Fruit fly (Drosophila melanogaster) whole organism, adult: Measurements from ENCODE around the gene BBS8.
A peak's percentile ranks its signal among the peaks of the same experiment; 100 is the strongest.

ENCODE experiments used
- CG11617 ChIP-seq: fragments of 200-800 bp; sonication (Bioruptor generic); optimal IDR thresholded peaks from 2 replicates; lab custom pipeline; 2017; ENCODE audit warnings: mild to moderate bottlenecking, missing biosample characterization, missing genetic modification reagents, missing genetic modification characterization
- CG12768 ChIP-seq: fragments of 200-800 bp; sonication (Bioruptor generic); optimal IDR thresholded peaks from 2 replicates; lab custom pipeline; 2017; ENCODE audit warnings: missing biosample characterization, missing genetic modification characterization, mild to moderate bottlenecking, moderate library complexity, missing genetic modification reagents
- CG14711 ChIP-seq: fragments of 200-800 bp; sonication (Bioruptor generic); optimal IDR thresholded peaks from 2 replicates; lab custom pipeline; 2018; ENCODE audit warnings: missing biosample characterization, mild to moderate bottlenecking, missing genetic modification characterization, moderate library complexity
- CG1620 ChIP-seq: fragments of 200-800 bp; sonication (Bioruptor generic); optimal IDR thresholded peaks from 2 replicates; lab custom pipeline; 2016; ENCODE audit warnings: missing biosample characterization, missing genetic modification characterization
- CG33017 ChIP-seq: fragments of 200-800 bp; sonication (Bioruptor generic); optimal IDR thresholded peaks from 2 replicates; lab custom pipeline; 2018; ENCODE audit warnings: missing biosample characterization, mild to moderate bottlenecking, missing genetic modification characterization, moderate library complexity
- CG5204 ChIP-seq: fragments of 200-800 bp; sonication (Bioruptor generic); optimal IDR thresholded peaks from 2 replicates; lab custom pipeline; 2016; ENCODE audit warnings: missing biosample characterization, missing genetic modification characterization
- CG7045 ChIP-seq: fragments of 200-800 bp; sonication (Bioruptor generic); optimal IDR thresholded peaks from 2 replicates; lab custom pipeline; 2017; ENCODE audit warnings: missing biosample characterization, mild to moderate bottlenecking, missing genetic modification characterization
- CG7101 ChIP-seq: fragments of 200-800 bp; sonication (Bioruptor generic); optimal IDR thresholded peaks from 2 replicates; lab custom pipeline; 2018; ENCODE audit warnings: missing biosample characterization, mild to moderate bottlenecking, missing genetic modification characterization, moderate library complexity
- Clk ChIP-seq: fragments of 200-800 bp; sonication (Bioruptor generic); optimal IDR thresholded peaks from 2 replicates; lab custom pipeline; 2017; ENCODE audit warnings: missing biosample characterization, missing genetic modification characterization
- Crg-1 ChIP-seq: fragments of 200-800 bp; sonication (Bioruptor generic); optimal IDR thresholded peaks from 2 replicates; lab custom pipeline; 2016; ENCODE audit warnings: missing biosample characterization, missing genetic modification characterization
- Hr96 ChIP-seq: fragments of 200-800 bp; sonication (Bioruptor generic); optimal IDR thresholded peaks from 2 replicates; lab custom pipeline; 2016; ENCODE audit warnings: missing biosample characterization, missing genetic modification characterization
- Mnt ChIP-seq: fragments of 200-800 bp; sonication (Bioruptor generic); optimal IDR thresholded peaks from 2 replicates; lab custom pipeline; 2016; ENCODE audit warnings: missing biosample characterization, mild to moderate bottlenecking, missing genetic modification characterization
- bab1 ChIP-seq: fragments of 200-800 bp; sonication (Bioruptor generic); optimal IDR thresholded peaks from 3 replicates; lab custom pipeline; 2019; ENCODE audit warnings: missing biosample characterization, mild to moderate bottlenecking, missing genetic modification characterization, moderate library complexity
- cic ChIP-seq: fragments of 200-800 bp; sonication (Bioruptor generic); optimal IDR thresholded peaks from 2 replicates; lab custom pipeline; 2017; ENCODE audit warnings: missing biosample characterization, mild to moderate bottlenecking, missing genetic modification characterization, moderate library complexity
- cnc ChIP-seq, 2 experiments: fragments of >200 bp; optimal IDR thresholded peaks; 2 replicates each; lab custom pipeline; 2017
- kay ChIP-seq: fragments of 200-800 bp; sonication (Bioruptor generic); peaks from one replicate; lab custom pipeline; 2016; ENCODE audit warnings: missing biosample characterization, missing genetic modification characterization, borderline replicate concordance
- ovo ChIP-seq: fragments of 200-800 bp; sonication (Bioruptor generic); optimal IDR thresholded peaks from 2 replicates; lab custom pipeline; 2016; ENCODE audit warnings: missing biosample characterization, missing genetic modification characterization
- pad ChIP-seq: fragments of 200-800 bp; sonication (Bioruptor generic); optimal IDR thresholded peaks from 3 replicates; lab custom pipeline; 2017; ENCODE audit warnings: missing biosample characterization, missing genetic modification characterization, mild to moderate bottlenecking, moderate library complexity, missing genetic modification reagents
- tj ChIP-seq: fragments of 200-800 bp; sonication (Bioruptor generic); optimal IDR thresholded peaks from 3 replicates; lab custom pipeline; 2017; ENCODE audit warnings: missing biosample characterization, mild to moderate bottlenecking, missing genetic modification characterization, moderate library complexity
- toe ChIP-seq: fragments of 200-800 bp; sonication (Bioruptor generic); optimal IDR thresholded peaks from 2 replicates; lab custom pipeline; 2016; ENCODE audit warnings: missing biosample characterization, missing genetic modification characterization

BBS8 gene

dm6 chr2L:413894-414293 lies 8.8 kb upstream of the BBS8 start:
- TF ChIP-seq Mnt (GFP tag; lab: Kevin White, UChicago) (no peak), CG33017 (tag; lab: Kevin White, UChicago) (no peak), CG12768 (GFP tag; lab: Kevin White, UChicago) (no peak), Hr96 (GFP tag; lab: Kevin White, UChicago) (no peak), tj (GFP tag; lab: Kevin White, UChicago) (no peak), CG14711 (tag; lab: Kevin White, UChicago) (no peak), CG5204 (GFP tag; lab: Kevin White, UChicago) (no peak), cnc (optimal IDR thresholded peaks at IDR 0.05; lab: Kevin White, UChicago) (no peak), CG11617 (GFP tag; lab: Kevin White, UChicago) (no peak), Crg-1 (GFP tag; lab: Kevin White, UChicago) (no peak), CG7101 (tag; lab: Kevin White, UChicago) (no peak), CG1620 (GFP tag; lab: Kevin White, UChicago) (no peak), cic (no peak), bab1 (GFP tag; lab: Kevin White, UChicago) (no peak), pad (GFP tag; lab: Kevin White, UChicago) (no peak), CG7045 (GFP tag; lab: Kevin White, UChicago) (no peak)

- TF ChIP-seq cic = peak; percentile 64
- TF ChIP-seq Mnt (GFP tag; lab: Kevin White, UChicago) = peak; percentile 81
- TF ChIP-seq toe (GFP tag; lab: Kevin White, UChicago) = peak; percentile 94
- peak; percentile 62 for TF ChIP-seq pad (GFP tag; lab: Kevin White, UChicago)
- peak; percentile 93 for TF ChIP-seq Hr96 (GFP tag; lab: Kevin White, UChicago)
- peak; percentile 94 for TF ChIP-seq CG1620 (GFP tag; lab: Kevin White, UChicago)
- TF ChIP-seq CG7045 (GFP tag; lab: Kevin White, UChicago) = peak; percentile 74
- peak; percentile 61 for TF ChIP-seq CG14711 (tag; lab: Kevin White, UChicago)
- peak; percentile 85 for TF ChIP-seq Crg-1 (GFP tag; lab: Kevin White, UChicago)
- TF ChIP-seq CG5204 (GFP tag; lab: Kevin White, UChicago) = peak; percentile 90
- no peak for TF ChIP-seq cnc (optimal IDR thresholded peaks at IDR 0.05; lab: Kevin White, UChicago)
- TF ChIP-seq CG7101 (tag; lab: Kevin White, UChicago) = peak; percentile 83
- no peak for TF ChIP-seq kay (GFP tag; lab: Kevin White, UChicago)
- peak; percentile 87 for TF ChIP-seq CG11617 (GFP tag; lab: Kevin White, UChicago)
- TF ChIP-seq tj (GFP tag; lab: Kevin White, UChicago) = peak; percentile 57
- peak; percentile 59 for TF ChIP-seq Clk (GFP tag; lab: Kevin White, UChicago)
- TF ChIP-seq CG12768 (GFP tag; lab: Kevin White, UChicago) = peak; percentile 61
- TF ChIP-seq ovo (GFP tag; lab: Kevin White, UChicago) = peak; percentile 67
- peak; percentile 71 for TF ChIP-seq CG33017 (tag; lab: Kevin White, UChicago)
- TF ChIP-seq bab1 (GFP tag; lab: Kevin White, UChicago) = peak; percentile 71
Observed at dm6 chr2L:414593-415399, 7.9 kb upstream of the BBS8 start, which contains the start of the genes AP-2alpha and ebi. TSS of gene AP-2alpha (minus strand) at chr2L:414777. TSS of gene ebi (plus strand) at chr2L:415067.

- TF ChIP-seq CG11617 (GFP tag; lab: Kevin White, UChicago) = peak; percentile 92
- TF ChIP-seq Hr96 (GFP tag; lab: Kevin White, UChicago) = peak; percentile 87
- TF ChIP-seq CG1620 (GFP tag; lab: Kevin White, UChicago) = peak; percentile 71
- TF ChIP-seq CG5204 (GFP tag; lab: Kevin White, UChicago) = no peak
- TF ChIP-seq bab1 (GFP tag; lab: Kevin White, UChicago) = peak; percentile 87
- peak; percentile 66 for TF ChIP-seq tj (GFP tag; lab: Kevin White, UChicago)
- TF ChIP-seq Crg-1 (GFP tag; lab: Kevin White, UChicago) = peak; percentile 76
- TF ChIP-seq ovo (GFP tag; lab: Kevin White, UChicago) = peak; percentile 68
- peak; percentile 67 for TF ChIP-seq CG14711 (tag; lab: Kevin White, UChicago)
- TF ChIP-seq CG7045 (GFP tag; lab: Kevin White, UChicago) = peak; percentile 83
- no peak for TF ChIP-seq cnc (optimal IDR thresholded peaks at IDR 0.05; lab: Kevin White, UChicago)
- TF ChIP-seq CG12768 (GFP tag; lab: Kevin White, UChicago) = peak; percentile 78
- peak; percentile 58 for TF ChIP-seq toe (GFP tag; lab: Kevin White, UChicago)
- peak; percentile 26 for TF ChIP-seq Clk (GFP tag; lab: Kevin White, UChicago)
- peak; percentile 67 for TF ChIP-seq pad (GFP tag; lab: Kevin White, UChicago)
- TF ChIP-seq CG7101 (tag; lab: Kevin White, UChicago) = peak; percentile 86
- TF ChIP-seq cic = peak; percentile 68
- peak; percentile 76 for TF ChIP-seq CG33017 (tag; lab: Kevin White, UChicago)
- peak; percentile 83 for TF ChIP-seq Mnt (GFP tag; lab: Kevin White, UChicago)
- peak; percentile 100 for TF ChIP-seq kay (GFP tag; lab: Kevin White, UChicago)
Observed at dm6 chr2L:419620-420184, 3.0 kb upstream of the BBS8 start, which contains the start of the genes CG13690 and RpLP1. TSS of gene CG13690 (minus strand) at chr2L:419652. TSS of gene RpLP1 (plus strand) at chr2L:419952.

- TF ChIP-seq CG12768 (GFP tag; lab: Kevin White, UChicago) = peak; percentile 21
- TF ChIP-seq pad (GFP tag; lab: Kevin White, UChicago) = peak; percentile 41
- TF ChIP-seq Clk (GFP tag; lab: Kevin White, UChicago) = no peak
- peak; percentile 77 for TF ChIP-seq tj (GFP tag; lab: Kevin White, UChicago)
- peak; percentile 39 for TF ChIP-seq cic
- peak; percentile 1 for TF ChIP-seq CG14711 (tag; lab: Kevin White, UChicago)
- no peak for TF ChIP-seq CG33017 (tag; lab: Kevin White, UChicago)
- peak; percentile 88 to 93 for TF ChIP-seq cnc (optimal IDR thresholded peaks at IDR 0.05; lab: Kevin White, UChicago)
- TF ChIP-seq Mnt (GFP tag; lab: Kevin White, UChicago) = peak; percentile 81
- no peak for TF ChIP-seq Crg-1 (GFP tag; lab: Kevin White, UChicago)
- TF ChIP-seq bab1 (GFP tag; lab: Kevin White, UChicago) = peak; percentile 73
- TF ChIP-seq ovo (GFP tag; lab: Kevin White, UChicago) = no peak
- TF ChIP-seq CG7101 (tag; lab: Kevin White, UChicago) = peak; percentile 63
Observed at dm6 chr2L:421119-421821, 1.4 kb upstream of the BBS8 start, which contains the start of the genes CG11885 and CG13692. TSS of gene CG11885 (minus strand) at chr2L:421450. TSS of gene CG13692 (plus strand) at chr2L:421771.
